Worm (Caenorhabditis elegans) whole organism, midembryonic: ENCODE measurements around the gene F35F10.7.

ENCODE experiments used
- T22C8.4 ChIP-seq: fragments of 200-800 bp; sonication (Bioruptor generic); IDR thresholded peaks from 2 replicates; pipeline ENCODE4 v1.3.6; 2022; ENCODE audit warnings: missing genetic modification characterization, missing compliant biosample characterization
- cog-1 ChIP-seq: sonication (generic microtip); optimal IDR thresholded peaks from 2 replicates; lab custom pipeline; 2016; ENCODE audit warnings: missing genetic modification characterization, missing compliant biosample characterization
- flt-1 ChIP-seq: fragments of 200-800 bp; sonication (Bioruptor generic); IDR thresholded peaks from 2 replicates; pipeline ENCODE4 v1.3.6; 2022; ENCODE audit warnings: missing genetic modification characterization, missing compliant biosample characterization
- klf-2 ChIP-seq: fragments of 200-800 bp; sonication (Bioruptor generic); conservative IDR thresholded peaks from 2 replicates; pipeline ENCODE4 v1.3.6; 2022; ENCODE audit warnings: missing genetic modification reagents, missing genetic modification characterization, missing compliant biosample characterization
- med-1 ChIP-seq: sonication (generic microtip); optimal IDR thresholded peaks from 2 replicates; lab custom pipeline; 2017; ENCODE audit warnings: missing genetic modification characterization, mild to moderate bottlenecking, missing compliant biosample characterization, antibody characterized with exemption, missing genetic modification reagents; ENCODE audit not compliant: insufficient read depth
- ref-1 ChIP-seq: fragments of 200-800 bp; sonication (Bioruptor generic); conservative IDR thresholded peaks from 2 replicates; pipeline ENCODE4 v1.3.6; 2022; ENCODE audit warnings: missing genetic modification reagents, missing genetic modification characterization, missing compliant biosample characterization
- tab-1 ChIP-seq: fragments of 200-800 bp; sonication (Bioruptor generic); IDR thresholded peaks from 2 replicates; pipeline ENCODE4 v1.3.6; 2022; ENCODE audit warnings: missing genetic modification characterization, missing compliant biosample characterization
- ztf-23 ChIP-seq: fragments of 200-800 bp; sonication (Bioruptor generic); IDR thresholded peaks from 2 replicates; pipeline ENCODE4 v1.3.6; 2022; ENCODE audit warnings: missing genetic modification reagents, missing genetic modification characterization, missing compliant biosample characterization
- ztf-29 ChIP-seq: fragments of 200-800 bp; sonication (Bioruptor generic); IDR thresholded peaks from 2 replicates; pipeline ENCODE4 v1.3.6; 2022; ENCODE audit warnings: missing genetic modification reagents, missing genetic modification characterization, missing compliant biosample characterization

- no peak for TF ChIP-seq flt-1 (GFP tag; lab: Robert Waterston, UW)
- TF ChIP-seq tab-1: no peak
- TF ChIP-seq T22C8.4: no peak
- TF ChIP-seq med-1 (GFP tag; lab: Kevin White, UChicago): no peak
- TF ChIP-seq ztf-23: no peak
- no peak for TF ChIP-seq ztf-29
- TF ChIP-seq cog-1 (tag; lab: Kevin White, UChicago): no peak
- TF ChIP-seq ref-1: no peak
- TF ChIP-seq klf-2: no peak
Measured at ce11 chrV:3297764-3298163, 10.5 kb upstream of the F35F10.7 start, which contains the start of gene srx-122.
